Worm (Caenorhabditis elegans): Measurements from ENCODE around the gene F01D5.5.

Gene F01D5.5

ce11 chrII:14042836-14043604 is 40.9 kb upstream of the F01D5.5 start:
- no peak for TF ChIP-seq snpc-4 (GFP tag; optimal IDR thresholded peaks at IDR 0.05)
- peak in 1 of 4 experiments; percentile 25 for TF ChIP-seq snpc-4 (tag; optimal IDR thresholded peaks at IDR 0.05)
- peak; percentile 74 for TF ChIP-seq nhr-80 (tag; optimal IDR thresholded peaks at IDR 0.05)
- no peak for TF ChIP-seq cebp-1 (GFP tag; IDR thresholded peaks at IDR 0.05)
- peak; percentile 32 for TF ChIP-seq cebp-1 (tag; optimal IDR thresholded peaks at IDR 0.05)
- TF ChIP-seq K12H6.12 (tag; optimal IDR thresholded peaks at IDR 0.05): no peak
- no peak for TF ChIP-seq snpc-3.4 (tag; optimal IDR thresholded peaks at IDR 0.05)
- peak; percentile 5 to 27 for TF ChIP-seq let-607 (tag; optimal IDR thresholded peaks at IDR 0.05)
- TF ChIP-seq somi-1 (GFP tag; optimal IDR thresholded peaks at IDR 0.05): no peak
- TF ChIP-seq lin-26 (GFP tag; IDR thresholded peaks at IDR 0.05): peak; percentile 32; the same call in 1 of the 2 replicates
- no peak for TF ChIP-seq madf-10 (tag; optimal IDR thresholded peaks at IDR 0.05)
- no peak for TF ChIP-seq akir-1 (GFP tag; optimal IDR thresholded peaks at IDR 0.05)
- TF ChIP-seq mel-28 (tag; optimal IDR thresholded peaks at IDR 0.05; ENCODE audit: borderline replicate concordance): no peak
- no peak for TF ChIP-seq unc-62 (GFP tag; optimal IDR thresholded peaks at IDR 0.05)

- TF ChIP-seq madf-10 (tag; optimal IDR thresholded peaks at IDR 0.05): peak; percentile 94
- TF ChIP-seq cebp-2 (GFP tag; IDR thresholded peaks at IDR 0.05): no peak
- peak; percentile 20 for TF ChIP-seq F23B12.7 (tag; optimal IDR thresholded peaks at IDR 0.05; ENCODE audit: insufficient read depth)
- no peak for TF ChIP-seq lsl-1 (GFP tag; optimal IDR thresholded peaks at IDR 0.05)
- no peak for TF ChIP-seq unc-130 (GFP tag; optimal IDR thresholded peaks at IDR 0.05)
- TF ChIP-seq F49E8.2 (tag; optimal IDR thresholded peaks at IDR 0.05; ENCODE audit: insufficient read depth): no peak
- peak; percentile 61 for TF ChIP-seq ceh-27 (GFP tag; optimal IDR thresholded peaks at IDR 0.05)
- no peak for TF ChIP-seq F55B11.4 (tag; optimal IDR thresholded peaks at IDR 0.05; ENCODE audit: borderline replicate concordance, insufficient read depth)
- TF ChIP-seq sdz-38 (tag; optimal IDR thresholded peaks at IDR 0.05): no peak
- TF ChIP-seq ztf-22 (GFP tag; optimal IDR thresholded peaks at IDR 0.05): peak; percentile 93
- TF ChIP-seq B0261.1 (tag; optimal IDR thresholded peaks at IDR 0.05): peak; percentile 17
- TF ChIP-seq die-1 (tag; optimal IDR thresholded peaks at IDR 0.05): peak; percentile 57
- no peak for TF ChIP-seq ets-4 (GFP tag; optimal IDR thresholded peaks at IDR 0.05)
- TF ChIP-seq athp-1 (tag; optimal IDR thresholded peaks at IDR 0.05): peak; percentile 17
- TF ChIP-seq ztf-18 (tag; optimal IDR thresholded peaks at IDR 0.05): peak; percentile 70
- peak; percentile 95 for TF ChIP-seq lin-40 (tag; optimal IDR thresholded peaks at IDR 0.05)
- no peak for TF ChIP-seq D2030.7 (GFP tag; IDR thresholded peaks at IDR 0.05)
- TF ChIP-seq rcor-1 (GFP tag; IDR thresholded peaks at IDR 0.05): 0 out of 2 replicates have a peak, but pooled peaks have one; percentile 9
- peak; percentile 33 for TF ChIP-seq pha-4 (tag; optimal IDR thresholded peaks at IDR 0.05)
- TF ChIP-seq C06A6.2 (GFP tag; conservative IDR thresholded peaks at IDR 0.05): peak; percentile 84
- no peak for TF ChIP-seq snpc-1.1 (tag; optimal IDR thresholded peaks at IDR 0.05; ENCODE audit: insufficient read depth)
- no peak for TF ChIP-seq hlh-26 (GFP tag; conservative IDR thresholded peaks at IDR 0.05)
- peak; percentile 80 for TF ChIP-seq B0035.1 (tag; optimal IDR thresholded peaks at IDR 0.05)
- no peak for TF ChIP-seq mes-4 (tag; optimal IDR thresholded peaks at IDR 0.05)
- no peak for TF ChIP-seq F10E7.11 (tag; optimal IDR thresholded peaks at IDR 0.05)
- no peak for TF ChIP-seq rpc-1 (optimal IDR thresholded peaks at IDR 0.05)
- no peak for TF ChIP-seq rpc-1 (tag; optimal IDR thresholded peaks at IDR 0.05)
- peak; percentile 17 to 81 for TF ChIP-seq let-607 (tag; optimal IDR thresholded peaks at IDR 0.05)
- TF ChIP-seq egl-18 (GFP tag; IDR thresholded peaks at IDR 0.05): 0 out of 2 replicates have a peak, but pooled peaks have one; percentile 74
- TF ChIP-seq fkh-3 (tag; optimal IDR thresholded peaks at IDR 0.05): no peak
- peak; percentile 82 for TF ChIP-seq egrh-3 (GFP tag; IDR thresholded peaks at IDR 0.05)
- TF ChIP-seq somi-1 (GFP tag; optimal IDR thresholded peaks at IDR 0.05): peak; percentile 92
- TF ChIP-seq nhr-90 (tag; optimal IDR thresholded peaks at IDR 0.05): peak; percentile 74
- peak; percentile 85; the same call in 1 of the 2 replicates for TF ChIP-seq let-526 (GFP tag; IDR thresholded peaks at IDR 0.05)
These were observed 38.2 kb upstream of the F01D5.5 start for ce11 chrII:14040204-14040842.
